Worm (Caenorhabditis elegans): ENCODE measurements around the gene unc-112.

DNA sequence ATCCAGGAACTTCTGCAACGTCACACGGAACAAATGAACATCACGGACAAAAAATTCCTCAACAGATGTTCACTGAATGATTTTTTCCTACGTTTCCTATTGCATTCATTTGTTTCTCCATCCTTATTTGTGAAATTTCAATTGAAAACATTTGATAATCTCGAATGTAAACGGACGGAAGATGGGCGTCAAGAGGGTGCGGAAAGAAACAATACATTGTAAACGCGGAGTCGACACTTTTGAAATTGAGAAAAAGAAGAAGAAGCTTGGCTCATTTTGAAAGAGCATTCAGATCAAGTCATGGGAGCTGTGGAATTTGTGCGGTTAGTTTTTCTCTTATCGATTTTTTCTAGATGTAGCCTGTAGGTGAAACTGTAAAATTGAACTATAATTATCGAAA is 33.4 kb downstream of the unc-112 start, which contains the start of gene C47E8.9:
- TF ChIP-seq elt-3 (tag; optimal IDR thresholded peaks at IDR 0.05) = no peak
- TF ChIP-seq M03D4.4 (tag; optimal IDR thresholded peaks at IDR 0.05) = no peak
- no peak for TF ChIP-seq nhr-237 (tag; optimal IDR thresholded peaks at IDR 0.05)
- no peak for TF ChIP-seq nhr-76 (tag; optimal IDR thresholded peaks at IDR 0.05)
